Fruit fly (Drosophila melanogaster) whole organism, embryonic: ENCODE measurements around the gene CG31016.

ENCODE experiments used
- C15 ChIP-seq: fragments of 200-800 bp; sonication (Bioruptor generic); IDR thresholded peaks from 3 replicates; pipeline ENCODE4 v1.3.6; 2022; ENCODE audit warnings: missing biosample characterization, missing genetic modification characterization
- CG11696 ChIP-seq: fragments of 200-800 bp; sonication (Bioruptor generic); IDR thresholded peaks from 2 replicates; pipeline ENCODE4 v1.3.6; 2022; ENCODE audit warnings: missing biosample characterization, missing genetic modification characterization
- CG14710 ChIP-seq: fragments of 200-800 bp; sonication (Bioruptor generic); optimal IDR thresholded peaks from 3 replicates; lab custom pipeline; 2019; ENCODE audit warnings: missing biosample characterization, mild to moderate bottlenecking, missing genetic modification characterization, moderate library complexity
- CG15073 ChIP-seq: fragments of 200-800 bp; sonication (Bioruptor generic); optimal IDR thresholded peaks from 2 replicates; lab custom pipeline; 2016; ENCODE audit warnings: missing biosample characterization, missing genetic modification characterization
- CG17385 ChIP-seq: fragments of 200-800 bp; sonication (Bioruptor generic); optimal IDR thresholded peaks from 3 replicates; lab custom pipeline; 2018; ENCODE audit warnings: missing biosample characterization, mild to moderate bottlenecking, missing genetic modification characterization
- CG3163 ChIP-seq: fragments of 200-800 bp; sonication (Bioruptor generic); optimal IDR thresholded peaks from 3 replicates; lab custom pipeline; 2016; ENCODE audit warnings: missing biosample characterization, missing genetic modification characterization
- CG34376 ChIP-seq: fragments of 200-800 bp; sonication (Bioruptor generic); optimal IDR thresholded peaks from 2 replicates; lab custom pipeline; 2018; ENCODE audit warnings: missing biosample characterization, mild to moderate bottlenecking, missing genetic modification characterization
- CG3847 ChIP-seq: fragments of 200-800 bp; sonication (Bioruptor generic); IDR thresholded peaks from 2 replicates; pipeline ENCODE4 v1.3.6; 2022; ENCODE audit warnings: missing biosample characterization, missing genetic modification characterization
- CG4424 ChIP-seq: fragments of 200-800 bp; sonication (Bioruptor generic); optimal IDR thresholded peaks from 3 replicates; lab custom pipeline; 2016; ENCODE audit warnings: missing biosample characterization, missing genetic modification characterization
- CG6689 ChIP-seq: fragments of 200-800 bp; sonication (Bioruptor generic); IDR thresholded peaks from 2 replicates; pipeline ENCODE4 v1.3.6; 2022; ENCODE audit warnings: missing biosample characterization, missing genetic modification characterization
- CG7839 ChIP-seq: fragments of 200-800 bp; sonication (Bioruptor generic); optimal IDR thresholded peaks from 3 replicates; lab custom pipeline; 2018; ENCODE audit warnings: missing biosample characterization, mild to moderate bottlenecking, missing genetic modification characterization, moderate library complexity
- CG9727 ChIP-seq: fragments of 200-800 bp; sonication (Bioruptor generic); optimal IDR thresholded peaks from 3 replicates; lab custom pipeline; 2017; ENCODE audit warnings: missing biosample characterization, mild to moderate bottlenecking, missing genetic modification characterization
- Dfd ChIP-seq, 2 experiments: fragments of >200 bp; optimal IDR thresholded peaks; 2 replicates each; lab custom pipeline; 2017; ENCODE audit warnings: missing biosample characterization in 2 of 2, missing genetic modification characterization in 2 of 2
- Doc2 ChIP-seq: fragments of 200-800 bp; sonication (Bioruptor generic); IDR thresholded peaks from 2 replicates; pipeline ENCODE4 v1.3.6; 2022; ENCODE audit warnings: missing biosample characterization, missing genetic modification characterization
- Drgx ChIP-seq: fragments of 200-800 bp; sonication (Bioruptor generic); IDR thresholded peaks from 2 replicates; pipeline ENCODE4 v1.3.6; 2022; ENCODE audit warnings: missing biosample characterization, missing genetic modification characterization
- Elba2 ChIP-seq: fragments of 200-800 bp; sonication (Bioruptor generic); optimal IDR thresholded peaks from 3 replicates; lab custom pipeline; 2016; ENCODE audit warnings: missing biosample characterization, missing genetic modification characterization
- Gsc ChIP-seq: fragments of 200-800 bp; sonication (Bioruptor generic); IDR thresholded peaks from 2 replicates; pipeline ENCODE4 v1.3.6; 2022; ENCODE audit warnings: missing biosample characterization, missing genetic modification characterization
- Hmr ChIP-seq: fragments of 200-800 bp; sonication (Bioruptor generic); optimal IDR thresholded peaks from 3 replicates; lab custom pipeline; 2017; ENCODE audit warnings: mild to moderate bottlenecking, missing biosample characterization, missing genetic modification reagents, missing genetic modification characterization
- Jarid2 ChIP-seq: fragments of 200-800 bp; sonication (Bioruptor generic); optimal IDR thresholded peaks from 3 replicates; lab custom pipeline; 2017; ENCODE audit warnings: mild to moderate bottlenecking, missing biosample characterization, missing genetic modification reagents, missing genetic modification characterization
- Kr ChIP-seq: fragments of 200-800 bp; sonication (Bioruptor generic); optimal IDR thresholded peaks from 2 replicates; lab custom pipeline; 2017; ENCODE audit warnings: missing biosample characterization, mild to moderate bottlenecking, missing genetic modification characterization
- Max ChIP-seq: fragments of 200-800 bp; sonication (Bioruptor generic); optimal IDR thresholded peaks from 2 replicates; lab custom pipeline; 2016; ENCODE audit warnings: missing biosample characterization, mild to moderate bottlenecking, missing genetic modification characterization
- Nf-YB ChIP-seq: fragments of 200-800 bp; sonication (Bioruptor generic); optimal IDR thresholded peaks from 3 replicates; lab custom pipeline; 2019; ENCODE audit warnings: missing biosample characterization, mild to moderate bottlenecking, missing genetic modification characterization, moderate library complexity
- Oaz ChIP-seq: fragments of 200-800 bp; sonication (Bioruptor generic); IDR thresholded peaks from 2 replicates; pipeline ENCODE4 v1.3.6; 2022; ENCODE audit warnings: missing biosample characterization, missing genetic modification characterization
- Opbp ChIP-seq: fragments of 200-800 bp; sonication (Bioruptor generic); IDR thresholded peaks from 3 replicates; pipeline ENCODE4 v1.3.6; 2022; ENCODE audit warnings: missing biosample characterization, missing genetic modification characterization; ENCODE audit not compliant: partially characterized antibody
- Sin3A ChIP-seq: fragments of >200 bp; optimal IDR thresholded peaks from 2 replicates; lab custom pipeline; 2018
- Sox100B ChIP-seq: fragments of 200-800 bp; sonication (Bioruptor generic); optimal IDR thresholded peaks from 3 replicates; lab custom pipeline; 2018; ENCODE audit warnings: missing biosample characterization, mild to moderate bottlenecking, missing genetic modification characterization
- Sox102F ChIP-seq: fragments of 200-800 bp; sonication (Bioruptor generic); optimal IDR thresholded peaks from 2 replicates; lab custom pipeline; 2018; ENCODE audit warnings: missing biosample characterization, mild to moderate bottlenecking, missing genetic modification characterization, moderate library complexity
- Tbp ChIP-seq: fragments of >200 bp; optimal IDR thresholded peaks from 2 replicates; lab custom pipeline; 2018; ENCODE audit warnings: missing biosample characterization, missing genetic modification characterization
- Xbp1 ChIP-seq: fragments of 200-800 bp; sonication (Bioruptor generic); optimal IDR thresholded peaks from 3 replicates; lab custom pipeline; 2016; ENCODE audit warnings: missing biosample characterization, mild to moderate bottlenecking, missing genetic modification characterization
- bigmax ChIP-seq: fragments of 200-800 bp; sonication (Bioruptor generic); optimal IDR thresholded peaks from 2 replicates; lab custom pipeline; 2018; ENCODE audit warnings: missing biosample characterization, mild to moderate bottlenecking, missing genetic modification characterization
- br ChIP-seq: fragments of >200 bp; optimal IDR thresholded peaks from 2 replicates; lab custom pipeline; 2017
- cas ChIP-seq: fragments of 200-800 bp; sonication (Bioruptor generic); IDR thresholded peaks from 2 replicates; pipeline ENCODE4 v1.3.6; 2022; ENCODE audit warnings: missing biosample characterization, missing genetic modification characterization
- cg ChIP-seq: fragments of 200-800 bp; sonication (Bioruptor generic); optimal IDR thresholded peaks from 3 replicates; lab custom pipeline; 2019; ENCODE audit warnings: missing biosample characterization, mild to moderate bottlenecking, missing genetic modification characterization, moderate library complexity
- corto ChIP-seq: fragments of 200-800 bp; sonication (Bioruptor generic); optimal IDR thresholded peaks from 2 replicates; lab custom pipeline; 2016; ENCODE audit warnings: missing biosample characterization, mild to moderate bottlenecking, missing genetic modification characterization, moderate library complexity
- fd102C ChIP-seq: fragments of 200-800 bp; sonication (Bioruptor generic); optimal IDR thresholded peaks from 2 replicates; lab custom pipeline; 2018; ENCODE audit warnings: missing biosample characterization, mild to moderate bottlenecking, missing genetic modification characterization, moderate library complexity
- ftz-f1 ChIP-seq: fragments of 200-800 bp; sonication (Bioruptor generic); optimal IDR thresholded peaks from 2 replicates; lab custom pipeline; 2016; ENCODE audit warnings: missing biosample characterization, missing genetic modification characterization
- fu2 ChIP-seq: fragments of 200-800 bp; sonication (Bioruptor generic); optimal IDR thresholded peaks from 2 replicates; lab custom pipeline; 2016; ENCODE audit warnings: missing biosample characterization, missing genetic modification characterization
- gt ChIP-seq: fragments of 200-800 bp; sonication (Bioruptor generic); IDR thresholded peaks from 2 replicates; pipeline ENCODE4 v1.3.6; 2022; ENCODE audit warnings: missing biosample characterization, missing genetic modification characterization
- ham ChIP-seq: fragments of 200-800 bp; sonication (Bioruptor generic); IDR thresholded peaks from 2 replicates; pipeline ENCODE4 v1.3.6; 2022; ENCODE audit warnings: missing biosample characterization, missing genetic modification characterization
- hbn ChIP-seq: fragments of 200-800 bp; sonication (Bioruptor generic); IDR thresholded peaks from 2 replicates; pipeline ENCODE4 v1.3.6; 2022; ENCODE audit warnings: missing biosample characterization, missing genetic modification characterization; ENCODE audit not compliant: partially characterized antibody
- jing ChIP-seq: fragments of 200-800 bp; sonication (Bioruptor generic); optimal IDR thresholded peaks from 2 replicates; lab custom pipeline; 2018; ENCODE audit warnings: missing biosample characterization, mild to moderate bottlenecking, missing genetic modification characterization
- kni ChIP-seq: fragments of 200-800 bp; sonication (Bioruptor generic); optimal IDR thresholded peaks from 3 replicates; lab custom pipeline; 2017; ENCODE audit warnings: mild to moderate bottlenecking, missing biosample characterization, missing genetic modification reagents, missing genetic modification characterization
- knrl ChIP-seq: fragments of 200-800 bp; sonication (Bioruptor generic); IDR thresholded peaks from 3 replicates; pipeline ENCODE4 v1.3.6; 2022; ENCODE audit warnings: missing biosample characterization, missing genetic modification characterization; ENCODE audit not compliant: partially characterized antibody
- lmd ChIP-seq: fragments of 200-800 bp; sonication (Bioruptor generic); IDR thresholded peaks from 2 replicates; pipeline ENCODE4 v1.3.6; 2022; ENCODE audit warnings: missing biosample characterization, missing genetic modification characterization
- pb ChIP-seq: fragments of 200-800 bp; sonication (Bioruptor generic); optimal IDR thresholded peaks from 3 replicates; lab custom pipeline; 2016; ENCODE audit warnings: missing biosample characterization, missing genetic modification characterization
- pita ChIP-seq: fragments of 200-800 bp; sonication (Bioruptor generic); optimal IDR thresholded peaks from 2 replicates; lab custom pipeline; 2017; ENCODE audit warnings: missing biosample characterization, mild to moderate bottlenecking, missing genetic modification characterization
- pros ChIP-seq: fragments of 200-800 bp; sonication (Bioruptor generic); optimal IDR thresholded peaks from 3 replicates; lab custom pipeline; 2019; ENCODE audit warnings: missing biosample characterization, mild to moderate bottlenecking, missing genetic modification characterization, moderate library complexity
- shn ChIP-seq: fragments of 200-800 bp; sonication (Bioruptor generic); optimal IDR thresholded peaks from 3 replicates; lab custom pipeline; 2016; ENCODE audit warnings: missing biosample characterization, missing genetic modification characterization
- sna ChIP-seq: fragments of 200-800 bp; sonication (Bioruptor generic); IDR thresholded peaks from 2 replicates; pipeline ENCODE4 v1.3.6; 2022; ENCODE audit warnings: missing biosample characterization, missing genetic modification characterization; ENCODE audit not compliant: partially characterized antibody
- tap ChIP-seq: fragments of 200-800 bp; optimal IDR thresholded peaks from 3 replicates; lab custom pipeline; 2019; ENCODE audit warnings: missing biosample characterization, mild to moderate bottlenecking, missing genetic modification characterization, moderate library complexity
- z ChIP-seq: fragments of 200-800 bp; sonication (Bioruptor generic); IDR thresholded peaks from 3 replicates; pipeline ENCODE4 v1.3.6; 2022; ENCODE audit warnings: missing biosample characterization, missing genetic modification characterization

Gene CG31016

DNA sequence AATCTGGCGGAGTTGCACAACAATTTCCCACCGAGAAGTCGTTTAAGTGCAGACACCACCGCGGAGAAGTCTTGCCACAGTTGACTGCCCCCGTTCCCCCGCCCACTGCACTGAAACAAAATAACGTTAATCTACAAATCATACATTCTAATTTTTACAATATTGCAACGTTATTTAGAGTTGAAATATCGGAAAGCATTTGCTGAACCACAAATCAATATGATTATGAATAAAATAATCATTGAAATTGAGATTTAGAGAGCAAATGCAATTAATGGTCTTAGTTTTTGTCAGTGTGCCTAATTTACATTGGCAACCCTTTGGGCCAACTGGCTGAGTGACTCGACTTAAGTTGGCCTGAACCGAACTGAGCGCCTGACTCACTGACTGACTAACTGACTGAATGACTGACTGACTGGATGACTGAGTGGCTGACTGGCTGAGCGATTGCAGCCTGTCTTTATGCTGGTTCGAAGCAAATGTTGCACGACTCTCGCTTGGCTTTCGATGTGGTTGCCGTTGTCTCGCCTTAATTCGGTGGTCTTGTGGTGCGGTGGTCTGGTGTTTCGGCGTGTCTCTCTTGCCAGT is 35.3 kb upstream of the CG31016 start (continued):
- TF ChIP-seq Xbp1 (GFP tag; lab: Kevin White, UChicago) = peak; percentile 82
- no peak for TF ChIP-seq ham (GFP tag; lab: Robert Waterston, UW)
- no peak for TF ChIP-seq bigmax (GFP tag; lab: Kevin White, UChicago)
- TF ChIP-seq fd102C (GFP tag; lab: Kevin White, UChicago) = no peak
- no peak for TF ChIP-seq ftz-f1 (GFP tag; lab: Kevin White, UChicago)
- TF ChIP-seq corto (GFP tag; lab: Kevin White, UChicago) = peak; percentile 75
- TF ChIP-seq fu2 = peak; percentile 23
- no peak for TF ChIP-seq pita (GFP tag; lab: Kevin White, UChicago)
- TF ChIP-seq kni = peak; percentile 83
- peak; percentile 76 for TF ChIP-seq pros (GFP tag; lab: Kevin White, UChicago)
- no peak for TF ChIP-seq Opbp (GFP tag; lab: Robert Waterston, UW)
- TF ChIP-seq hbn = no peak
- no peak for TF ChIP-seq Sox100B
- TF ChIP-seq Oaz (GFP tag; lab: Robert Waterston, UW) = peak; percentile 72
- peak; percentile 65 for TF ChIP-seq CG3847
- TF ChIP-seq gt = no peak
- TF ChIP-seq CG15073 (GFP tag; lab: Kevin White, UChicago) = peak; percentile 1
- TF ChIP-seq CG11696 (GFP tag; lab: Robert Waterston, UW) = peak; percentile 59
- peak; percentile 83 for TF ChIP-seq lmd (GFP tag; lab: Robert Waterston, UW)
- TF ChIP-seq Doc2 (GFP tag; lab: Robert Waterston, UW) = no peak
- TF ChIP-seq Drgx = peak; percentile 91
- TF ChIP-seq Sox102F = peak; percentile 92
- TF ChIP-seq jing (GFP tag; lab: Kevin White, UChicago) = peak; percentile 71
- peak; percentile 68 for TF ChIP-seq pb (GFP tag; lab: Kevin White, UChicago)
- peak; percentile 84 for TF ChIP-seq CG4424 (GFP tag; lab: Kevin White, UChicago)
- TF ChIP-seq CG7839 = peak; percentile 83
- peak; percentile 81 for TF ChIP-seq CG6689 (GFP tag; lab: Robert Waterston, UW)
- no peak for TF ChIP-seq CG34376 (GFP tag; lab: Kevin White, UChicago)
- TF ChIP-seq CG14710 (tag; lab: Kevin White, UChicago) = peak; percentile 82
- TF ChIP-seq Sin3A (lab: Kevin White, UChicago) = no peak
- TF ChIP-seq cg (GFP tag; lab: Kevin White, UChicago) = no peak
- TF ChIP-seq Elba2 (GFP tag; lab: Kevin White, UChicago) = no peak
- TF ChIP-seq Hmr = peak; percentile 69
- peak; percentile 56 for TF ChIP-seq CG9727
- no peak for TF ChIP-seq z (GFP tag; lab: Robert Waterston, UW)
- peak; percentile 76 for TF ChIP-seq CG17385
- no peak for TF ChIP-seq br (lab: Kevin White, UChicago)
- TF ChIP-seq knrl (GFP tag; lab: Robert Waterston, UW) = no peak
- no peak for TF ChIP-seq Tbp (GFP tag; lab: Kevin White, UChicago)
- no peak for TF ChIP-seq Kr
- no peak for TF ChIP-seq sna (GFP tag; lab: Robert Waterston, UW)
- 0 out of 2 replicates have a peak, but pooled peaks have one; percentile 8 for TF ChIP-seq cas (GFP tag; lab: Robert Waterston, UW)
- TF ChIP-seq CG3163 (GFP tag; lab: Kevin White, UChicago) = no peak
- peak; percentile 13 for TF ChIP-seq shn (GFP tag; lab: Kevin White, UChicago)
- no peak for TF ChIP-seq Jarid2 (GFP tag; lab: Kevin White, UChicago)
- peak; percentile 55 for TF ChIP-seq Nf-YB (GFP tag; lab: Kevin White, UChicago)
- 0 out of 3 replicates have a peak, but pooled peaks have one; percentile 48 for TF ChIP-seq C15 (GFP tag; lab: Robert Waterston, UW)
- peak; percentile 41 for TF ChIP-seq Max (GFP tag; lab: Kevin White, UChicago)
- TF ChIP-seq Dfd (GFP tag; optimal IDR thresholded peaks at IDR 0.05; lab: Kevin White, UChicago) = no peak
- 0 out of 2 replicates have a peak, but pooled peaks have one; percentile 23 for TF ChIP-seq Gsc (GFP tag; lab: Robert Waterston, UW)
- peak; percentile 83 for TF ChIP-seq tap (tag; lab: Kevin White, UChicago)
